Fruit fly (Drosophila melanogaster) whole organism, prepupa: ENCODE measurements around the gene CG17681.

Source experiments
- Blimp-1 ChIP-seq: fragments of 200-800 bp; sonication (Bioruptor generic); optimal IDR thresholded peaks from 3 replicates; lab custom pipeline; 2017; ENCODE audit warnings: missing biosample characterization, missing genetic modification characterization, mild to moderate bottlenecking, moderate library complexity, missing genetic modification reagents
- CG10631 ChIP-seq: fragments of 200-800 bp; sonication (Bioruptor generic); optimal IDR thresholded peaks from 2 replicates; lab custom pipeline; 2016; ENCODE audit warnings: missing biosample characterization, missing genetic modification characterization
- CG11294 ChIP-seq: fragments of 200-800 bp; sonication (Bioruptor generic); IDR thresholded peaks from 2 replicates; pipeline ENCODE4 v1.3.6; 2022; ENCODE audit warnings: missing biosample characterization, missing genetic modification characterization
- CG11762 ChIP-seq: fragments of 200-800 bp; sonication (Bioruptor generic); optimal IDR thresholded peaks from 3 replicates; lab custom pipeline; 2016; ENCODE audit warnings: missing biosample characterization, missing genetic modification characterization; ENCODE audit not compliant: insufficient read depth
- CG11902 ChIP-seq: fragments of 200-800 bp; sonication (Bioruptor generic); optimal IDR thresholded peaks from 3 replicates; lab custom pipeline; 2016; ENCODE audit warnings: missing biosample characterization, missing genetic modification characterization
- CG15336 ChIP-seq: fragments of 200-800 bp; sonication (Bioruptor generic); IDR thresholded peaks from 2 replicates; pipeline ENCODE4 v1.3.6; 2022; ENCODE audit warnings: missing biosample characterization, missing genetic modification characterization
- CG1621 ChIP-seq: fragments of 200-800 bp; sonication (Bioruptor generic); optimal IDR thresholded peaks from 3 replicates; lab custom pipeline; 2018; ENCODE audit warnings: missing biosample characterization, mild to moderate bottlenecking, missing genetic modification characterization
- CG16779 ChIP-seq: fragments of 200-800 bp; sonication (Bioruptor generic); optimal IDR thresholded peaks from 3 replicates; lab custom pipeline; 2017; ENCODE audit warnings: missing biosample characterization, mild to moderate bottlenecking, missing genetic modification characterization
- CG32006 ChIP-seq: fragments of 200-800 bp; sonication (Bioruptor generic); optimal IDR thresholded peaks from 3 replicates; lab custom pipeline; 2017; ENCODE audit warnings: missing biosample characterization, mild to moderate bottlenecking, missing genetic modification characterization
- CG6163 ChIP-seq: fragments of 200-800 bp; sonication (Bioruptor generic); IDR thresholded peaks from 3 replicates; pipeline ENCODE4 v1.3.6; 2022; ENCODE audit warnings: missing biosample characterization, missing genetic modification characterization
- CG6276 ChIP-seq: fragments of 200-800 bp; sonication (Bioruptor generic); optimal IDR thresholded peaks from 2 replicates; lab custom pipeline; 2017; ENCODE audit warnings: missing biosample characterization, mild to moderate bottlenecking, missing genetic modification characterization
- CG6808 ChIP-seq: fragments of 200-800 bp; sonication (Bioruptor generic); optimal IDR thresholded peaks from 3 replicates; lab custom pipeline; 2017; ENCODE audit warnings: missing biosample characterization, missing genetic modification characterization, mild to moderate bottlenecking, moderate library complexity, missing genetic modification reagents
- CG7368 ChIP-seq: fragments of 200-800 bp; sonication (Bioruptor generic); optimal IDR thresholded peaks from 3 replicates; lab custom pipeline; 2016; ENCODE audit warnings: missing biosample characterization, missing genetic modification characterization
- CG8119 ChIP-seq: fragments of 200-800 bp; sonication (Bioruptor generic); IDR thresholded peaks from 3 replicates; pipeline ENCODE4 v1.3.6; 2022; ENCODE audit warnings: missing biosample characterization, missing genetic modification characterization
- CG8319 ChIP-seq: fragments of 200-800 bp; sonication (Bioruptor generic); optimal IDR thresholded peaks from 3 replicates; lab custom pipeline; 2016; ENCODE audit warnings: missing biosample characterization, missing genetic modification characterization
- CG9139 ChIP-seq: fragments of 200-800 bp; sonication (Bioruptor generic); optimal IDR thresholded peaks from 3 replicates; lab custom pipeline; 2017; ENCODE audit warnings: missing biosample characterization, mild to moderate bottlenecking, missing genetic modification characterization
- Eip78C ChIP-seq: fragments of 200-800 bp; sonication (Bioruptor generic); peaks from one replicate; lab custom pipeline; 2016; ENCODE audit warnings: missing biosample characterization, missing genetic modification characterization
- Eip93F ChIP-seq: fragments of 200-800 bp; sonication (Bioruptor generic); optimal IDR thresholded peaks from 2 replicates; lab custom pipeline; 2016; ENCODE audit warnings: missing biosample characterization, mild to moderate bottlenecking, missing genetic modification characterization
- Ets96B ChIP-seq: fragments of 200-800 bp; optimal IDR thresholded peaks from 2 replicates; lab custom pipeline; 2019; ENCODE audit warnings: missing biosample characterization, mild to moderate bottlenecking, missing genetic modification characterization, moderate library complexity
- Hr38 ChIP-seq: sonication (Bioruptor generic); optimal IDR thresholded peaks from 2 replicates; lab custom pipeline; 2016; ENCODE audit warnings: missing biosample characterization, missing genetic modification characterization
- Hr4 ChIP-seq: fragments of 200-800 bp; sonication (Bioruptor generic); optimal IDR thresholded peaks from 3 replicates; lab custom pipeline; 2016; ENCODE audit warnings: missing biosample characterization, missing genetic modification characterization
- OdsH ChIP-seq: fragments of 200-800 bp; sonication (Bioruptor generic); optimal IDR thresholded peaks from 3 replicates; lab custom pipeline; 2016; ENCODE audit warnings: missing biosample characterization, missing genetic modification characterization
- Sox15 ChIP-seq: fragments of 200-800 bp; sonication (Bioruptor generic); optimal IDR thresholded peaks from 3 replicates; lab custom pipeline; 2016; ENCODE audit warnings: missing biosample characterization, missing genetic modification characterization
- achi ChIP-seq: fragments of 200-800 bp; sonication (Bioruptor generic); optimal IDR thresholded peaks from 3 replicates; lab custom pipeline; 2016; ENCODE audit warnings: missing biosample characterization, missing genetic modification characterization
- cyc ChIP-seq: fragments of 200-800 bp; sonication (Bioruptor generic); optimal IDR thresholded peaks from 3 replicates; lab custom pipeline; 2016; ENCODE audit warnings: missing biosample characterization, missing genetic modification characterization
- dsx ChIP-seq: fragments of 200-800 bp; optimal IDR thresholded peaks from 3 replicates; lab custom pipeline; 2019; ENCODE audit warnings: missing biosample characterization, mild to moderate bottlenecking, missing genetic modification characterization, moderate library complexity; ENCODE audit not compliant: poor library complexity, severe bottlenecking
- eg ChIP-seq: fragments of 200-800 bp; sonication (Bioruptor generic); IDR thresholded peaks from 3 replicates; pipeline ENCODE4 v1.3.6; 2022; ENCODE audit warnings: missing biosample characterization, missing genetic modification characterization
- fkh ChIP-seq: fragments of 200-800 bp; sonication (Bioruptor generic); optimal IDR thresholded peaks from 3 replicates; lab custom pipeline; 2017; ENCODE audit warnings: missing biosample characterization, mild to moderate bottlenecking, missing genetic modification characterization, moderate library complexity
- lz ChIP-seq: fragments of 200-800 bp; sonication (Bioruptor generic); optimal IDR thresholded peaks from 3 replicates; lab custom pipeline; 2016; ENCODE audit warnings: missing biosample characterization, missing genetic modification characterization
- net ChIP-seq: fragments of 200-800 bp; sonication (Bioruptor generic); optimal IDR thresholded peaks from 3 replicates; lab custom pipeline; 2016; ENCODE audit warnings: missing biosample characterization, missing genetic modification characterization
- pdm3 ChIP-seq: fragments of 200-800 bp; sonication (Bioruptor generic); optimal IDR thresholded peaks from 3 replicates; lab custom pipeline; 2016; ENCODE audit warnings: missing biosample characterization, missing genetic modification characterization
- salr ChIP-seq, 2 experiments: fragments of 200-800 bp; sonication (Bioruptor generic); optimal IDR thresholded peaks; 3 replicates each; lab custom pipeline; 2016 to 2018; ENCODE audit warnings: missing biosample characterization in 2 of 2, missing genetic modification characterization in 2 of 2, mild to moderate bottlenecking in 1 of 2
- spab ChIP-seq: fragments of 200-800 bp; sonication (Bioruptor generic); optimal IDR thresholded peaks from 2 replicates; lab custom pipeline; 2017; ENCODE audit warnings: missing biosample characterization, mild to moderate bottlenecking, missing genetic modification characterization, missing genetic modification reagents
- svp ChIP-seq: fragments of 200-800 bp; sonication (Bioruptor generic); peaks from one replicate; lab custom pipeline; 2016; ENCODE audit warnings: missing biosample characterization, missing genetic modification characterization
- vri ChIP-seq: fragments of 200-800 bp; sonication (Bioruptor generic); optimal IDR thresholded peaks from 3 replicates; lab custom pipeline; 2016; ENCODE audit warnings: missing biosample characterization, mild to moderate bottlenecking, missing genetic modification characterization

The CG17681 gene

DNA sequence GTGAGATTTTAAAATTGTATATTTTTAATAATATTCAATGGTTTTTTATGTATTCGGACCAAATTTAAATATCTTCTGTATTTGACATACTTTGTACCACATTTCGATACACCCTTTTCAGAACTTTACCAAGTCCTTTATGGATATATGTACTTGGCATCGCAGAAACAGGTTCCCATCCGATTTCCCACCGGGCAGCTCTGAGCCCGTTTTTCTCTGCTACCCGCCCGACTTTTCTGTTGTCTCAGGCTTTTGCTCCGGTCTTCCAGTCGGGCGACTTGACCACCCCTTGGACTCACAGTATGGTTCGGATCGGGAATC, 30.7 kb upstream of the CG17681 start (continued):
- no peak for TF ChIP-seq CG7368 (GFP tag; lab: Kevin White, UChicago)
- peak; percentile 51; the same call in 1 of the 3 replicates for TF ChIP-seq CG6163 (GFP tag; lab: Robert Waterston, UW)
- TF ChIP-seq CG10631 (GFP tag; lab: Kevin White, UChicago) = peak; percentile 47
- TF ChIP-seq eg = peak; percentile 46; the same call in 1 of the 3 replicates
- TF ChIP-seq CG8319 (GFP tag; lab: Kevin White, UChicago) = no peak
- peak; percentile 80 for TF ChIP-seq CG8119
- peak; percentile 21 for TF ChIP-seq lz
- peak; percentile 55 for TF ChIP-seq CG16779 (tag; lab: Kevin White, UChicago)
- peak; percentile 54; the same call in 1 of the 2 replicates for TF ChIP-seq CG11294 (GFP tag; lab: Robert Waterston, UW)
- peak; percentile 74 for TF ChIP-seq CG6276
- peak; percentile 50 for TF ChIP-seq net (GFP tag; lab: Kevin White, UChicago)
- peak; percentile 67 for TF ChIP-seq spab (GFP tag; lab: Kevin White, UChicago)
- no peak for TF ChIP-seq Eip93F (GFP tag; lab: Kevin White, UChicago)
- peak; percentile 62 for TF ChIP-seq CG1621 (tag; lab: Kevin White, UChicago)
- peak; percentile 32 for TF ChIP-seq Hr4 (GFP tag; lab: Kevin White, UChicago)
- peak; percentile 4 for TF ChIP-seq CG6808 (GFP tag; lab: Kevin White, UChicago)
- no peak for TF ChIP-seq pdm3 (GFP tag; lab: Kevin White, UChicago)
- TF ChIP-seq cyc (GFP tag; lab: Kevin White, UChicago) = peak; percentile 21
- no peak for TF ChIP-seq Blimp-1
- peak; percentile 81 for TF ChIP-seq CG15336

DNA sequence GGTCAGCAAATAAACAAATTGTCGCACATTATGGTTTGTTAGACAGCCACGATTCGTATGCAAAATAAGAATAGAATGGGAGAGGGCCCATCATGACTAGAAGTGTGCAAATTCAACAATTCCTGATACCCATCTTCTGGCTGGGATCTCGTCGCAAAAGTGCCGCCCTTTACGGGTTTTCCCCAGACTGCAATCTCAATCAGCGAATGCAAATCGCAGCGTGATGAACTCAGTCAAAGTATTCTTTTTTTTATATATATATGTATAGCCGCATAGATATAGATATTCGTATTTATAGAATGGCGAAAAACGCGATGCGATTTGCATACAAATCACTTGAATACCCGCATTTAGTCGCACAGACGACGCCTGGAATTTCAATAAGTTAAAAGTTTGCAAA, 30.0 kb upstream of the CG17681 start:
- TF ChIP-seq CG32006 = no peak
- peak; percentile 84 for TF ChIP-seq svp (GFP tag; lab: Kevin White, UChicago)
- TF ChIP-seq CG11902 (GFP tag; lab: Kevin White, UChicago) = no peak

DNA sequence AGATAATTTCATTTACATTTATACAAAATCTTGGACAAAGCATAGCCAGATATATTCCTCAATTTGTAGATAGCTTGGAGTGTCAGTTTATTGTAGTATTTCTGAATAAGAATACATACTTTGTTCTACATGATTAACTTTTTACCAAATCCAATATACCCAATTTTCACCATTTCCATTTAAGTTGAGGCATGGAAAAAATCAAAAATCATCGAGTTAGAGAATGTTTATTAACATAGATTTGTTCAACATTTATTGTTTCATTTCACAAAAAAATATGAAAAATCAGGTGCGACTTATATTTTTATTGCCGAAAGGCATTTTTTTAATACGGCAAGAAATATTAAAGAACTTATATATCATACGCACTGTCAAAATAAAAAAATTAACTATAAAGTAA, 27.3 kb upstream of the CG17681 start, which contains the start of gene Grl36b:
Grl36b (minus strand) TSS at position 101 of the 400 bp plus-strand sequence.
- TF ChIP-seq CG8119 = no peak
- no peak for TF ChIP-seq spab (GFP tag; lab: Kevin White, UChicago)
- TF ChIP-seq CG8319 (GFP tag; lab: Kevin White, UChicago) = no peak
- no peak for TF ChIP-seq CG9139 (GFP tag; lab: Kevin White, UChicago)
- TF ChIP-seq salr (GFP tag; optimal IDR thresholded peaks at IDR 0.05; lab: Kevin White, UChicago) = no peak
- no peak for TF ChIP-seq Sox15 (GFP tag; lab: Kevin White, UChicago)
- no peak for TF ChIP-seq CG7368 (GFP tag; lab: Kevin White, UChicago)
- TF ChIP-seq svp (GFP tag; lab: Kevin White, UChicago) = no peak
- no peak for TF ChIP-seq Hr38 (GFP tag; lab: Kevin White, UChicago)
- TF ChIP-seq achi (GFP tag; lab: Kevin White, UChicago) = no peak
- no peak for TF ChIP-seq CG6276
- no peak for TF ChIP-seq CG11762
- no peak for TF ChIP-seq CG1621 (tag; lab: Kevin White, UChicago)
- no peak for TF ChIP-seq pdm3 (GFP tag; lab: Kevin White, UChicago)
- no peak for TF ChIP-seq Ets96B (tag; lab: Kevin White, UChicago)

DNA sequence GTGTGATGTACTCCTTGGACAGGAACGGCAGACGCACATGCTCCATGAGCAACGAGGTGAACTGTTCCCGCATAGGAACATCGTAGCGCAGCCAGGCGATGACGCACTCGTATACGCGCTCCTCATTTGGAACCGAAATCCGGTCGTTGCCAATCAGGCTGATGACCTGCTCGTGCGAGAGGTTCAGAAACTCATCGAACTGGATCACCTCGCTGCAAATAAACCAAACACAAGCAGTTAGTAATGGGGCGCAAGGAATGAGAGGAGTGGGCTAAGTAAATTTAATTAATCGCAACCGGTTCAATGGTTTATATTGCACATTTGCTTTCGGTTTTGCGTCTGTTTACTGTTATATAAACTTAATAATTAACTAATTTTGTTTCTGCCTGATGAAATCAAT, 18.3 kb upstream of the CG17681 start:
- peak; percentile 87 for TF ChIP-seq svp (GFP tag; lab: Kevin White, UChicago)
- TF ChIP-seq OdsH (GFP tag; lab: Kevin White, UChicago) = no peak
- peak; percentile 29 for TF ChIP-seq Eip78C (GFP tag; lab: Kevin White, UChicago)
- TF ChIP-seq vri (GFP tag; lab: Kevin White, UChicago) = peak; percentile 40

DNA sequence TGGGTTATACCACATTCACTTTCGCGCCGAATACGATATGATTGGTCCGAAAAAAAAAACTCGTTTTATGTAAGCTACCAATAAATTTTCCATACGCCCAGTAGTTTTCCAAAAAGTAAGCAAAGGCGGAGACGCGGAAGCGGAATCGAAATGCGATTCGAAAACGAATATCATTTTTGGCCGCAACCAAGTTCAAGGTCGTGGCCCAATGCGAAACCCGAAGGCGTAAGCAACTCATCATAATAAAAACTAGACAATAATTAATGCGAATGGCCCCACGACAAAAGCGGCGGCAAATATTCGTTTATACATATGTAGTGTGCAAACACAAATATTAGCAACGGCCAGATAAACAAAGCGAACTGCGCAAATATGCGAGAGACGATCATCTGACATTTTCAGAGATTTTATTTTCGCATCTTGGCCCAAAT, 16.5 kb upstream of the CG17681 start:
- no peak for TF ChIP-seq dsx
- peak; percentile 49 for TF ChIP-seq Eip78C (GFP tag; lab: Kevin White, UChicago)
- peak; percentile 95 for TF ChIP-seq fkh (GFP tag; lab: Kevin White, UChicago)
